Worm (Caenorhabditis elegans) whole organism, L3 larva: Measurements from ENCODE around the gene dsb-2.

ENCODE experiments used
- ZK546.5 ChIP-seq: sonication (generic microtip); optimal IDR thresholded peaks from 2 replicates; lab custom pipeline; 2017; ENCODE audit warnings: missing biosample characterization, missing genetic modification characterization
- nhr-12 ChIP-seq: fragments of 150-350 bp; optimal IDR thresholded peaks from 2 replicates; lab custom pipeline; 2014; ENCODE audit warnings: missing biosample characterization, missing genetic modification characterization

DNA sequence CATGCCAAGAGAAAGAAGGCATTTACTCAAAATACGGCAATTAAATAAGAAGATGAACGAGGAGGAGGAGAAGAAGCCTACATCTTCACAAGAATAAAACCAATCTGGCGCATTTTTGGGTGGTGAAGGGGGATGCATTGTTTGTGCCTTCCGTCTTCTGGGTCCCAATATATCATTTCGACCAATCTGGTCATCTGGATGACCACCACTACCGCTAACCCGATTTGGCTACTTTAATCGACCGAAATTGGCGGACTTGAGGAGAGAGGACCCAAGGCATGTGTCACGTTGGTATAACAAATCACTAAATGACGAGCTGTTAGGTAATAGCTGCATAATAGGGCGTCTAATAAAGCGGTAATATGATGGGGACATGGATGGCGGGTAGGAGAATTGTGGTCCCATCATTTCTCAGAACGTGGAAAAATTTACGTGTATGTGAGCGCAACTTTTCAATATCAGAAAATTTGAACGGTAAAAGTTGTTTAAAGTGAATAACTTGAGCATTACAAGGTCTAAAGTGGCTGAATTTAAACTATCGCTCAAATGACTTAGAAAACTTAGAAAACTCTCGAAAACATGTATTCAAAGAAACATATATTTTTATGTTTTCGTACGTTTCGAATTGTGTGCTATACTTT is 22.9 kb downstream of the dsb-2 start:
- TF ChIP-seq ZK546.5 (tag; lab: Kevin White, UChicago) (no peak), nhr-12 (tag; lab: Kevin White, UChicago) (no peak)
